Worm (Caenorhabditis elegans) whole organism, young adult: ENCODE measurements around the gene F41E6.17.

Experiments
- fkh-3 ChIP-seq: sonication (generic microtip); optimal IDR thresholded peaks from 2 replicates; lab custom pipeline; 2016; ENCODE audit warnings: mild to moderate bottlenecking, missing genetic modification characterization, missing compliant biosample characterization
- nhr-80 ChIP-seq: sonication (generic microtip); optimal IDR thresholded peaks from 2 replicates; lab custom pipeline; 2016; ENCODE audit warnings: missing genetic modification characterization, missing compliant biosample characterization
- snpc-1.1 ChIP-seq: sonication (generic microtip); optimal IDR thresholded peaks from 2 replicates; lab custom pipeline; 2017; ENCODE audit warnings: missing genetic modification characterization, mild to moderate bottlenecking, missing compliant biosample characterization, antibody characterized with exemption, moderate library complexity, missing genotype, missing genetic modification reagents; ENCODE audit not compliant: insufficient read depth

DNA sequence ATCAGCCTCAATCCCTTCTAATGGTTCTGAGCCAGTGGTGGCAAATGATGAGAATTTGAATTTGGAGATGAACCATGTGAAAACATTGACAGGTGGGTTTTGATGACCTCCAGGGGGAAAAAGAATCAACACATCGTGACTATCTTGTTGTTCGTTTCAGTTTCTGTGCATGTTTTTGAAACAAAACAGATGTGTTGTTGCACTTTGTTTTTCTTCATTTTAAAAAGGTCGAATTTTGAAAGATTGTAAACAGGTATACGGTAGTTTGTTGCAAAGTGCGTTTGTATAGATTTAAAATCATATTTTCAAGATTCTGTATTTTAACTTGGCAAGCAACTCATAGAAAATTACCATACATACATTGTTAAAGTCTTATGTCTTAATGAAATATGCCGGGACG, 26.5 kb downstream of the F41E6.17 start:
- TF ChIP-seq nhr-80 (no peak), snpc-1.1 (tag; lab: Kevin White, UChicago) (no peak), fkh-3 (no peak)
